Worm (Caenorhabditis elegans) whole organism, L4 larva: ENCODE data around the gene tbb-2.

Experiments used
- F10B5.3 ChIP-seq: sonication (generic microtip); optimal IDR thresholded peaks from 2 replicates; lab custom pipeline; 2016; ENCODE audit warnings: mild to moderate bottlenecking, missing genetic modification characterization, missing compliant biosample characterization
- F37D6.2 ChIP-seq: sonication (generic microtip); optimal IDR thresholded peaks from 2 replicates; lab custom pipeline; 2016; ENCODE audit warnings: mild to moderate bottlenecking, missing genetic modification characterization, missing compliant biosample characterization
- T20F7.1 ChIP-seq: fragments of 200-800 bp; sonication (Bioruptor generic); optimal IDR thresholded peaks from 2 replicates; lab custom pipeline; 2018; ENCODE audit warnings: mild to moderate bottlenecking, missing genetic modification characterization, missing compliant biosample characterization
- Y48G9A.11 ChIP-seq: fragments of 200-800 bp; sonication (Bioruptor generic); IDR thresholded peaks from 2 replicates; pipeline ENCODE4 v1.3.6; 2022; ENCODE audit warnings: missing genetic modification reagents, missing genetic modification characterization, missing compliant biosample characterization
- ZK546.5 ChIP-seq, 2 experiments: sonication (generic microtip); optimal IDR thresholded peaks; 2 replicates each; lab custom pipeline; 2017; ENCODE audit warnings: missing biosample characterization in 2 of 2, missing genetic modification characterization in 2 of 2
- arid-1 ChIP-seq: fragments of 200-800 bp; sonication (Bioruptor generic); conservative IDR thresholded peaks from 2 replicates; pipeline ENCODE4 v1.3.6; 2022; ENCODE audit warnings: missing genetic modification reagents, missing genetic modification characterization, missing compliant biosample characterization
- attf-4 ChIP-seq: sonication (generic microtip); optimal IDR thresholded peaks from 3 replicates; lab custom pipeline; 2017; ENCODE audit warnings: missing biosample characterization, missing genetic modification characterization
- ces-1 ChIP-seq: fragments of 150-350 bp; sonication (generic microtip); optimal IDR thresholded peaks from 4 replicates; lab custom pipeline; 2014; ENCODE audit warnings: missing biosample characterization, missing genetic modification reagents, missing genetic modification characterization
- ctbp-1 ChIP-seq: fragments of 200-800 bp; sonication (Bioruptor generic); IDR thresholded peaks from 2 replicates; pipeline ENCODE4 v1.3.6; 2022; ENCODE audit warnings: missing genetic modification reagents, missing genetic modification characterization, missing compliant biosample characterization
- daf-12 ChIP-seq: fragments of 150-350 bp; optimal IDR thresholded peaks from 2 replicates; lab custom pipeline; 2014; ENCODE audit warnings: missing biosample characterization, missing genetic modification reagents, missing genetic modification characterization
- daf-16 ChIP-seq, 3 experiments: sonication (generic microtip); optimal IDR thresholded peaks; 2 replicates each; lab custom pipeline; 2016 to 2017; ENCODE audit warnings: missing genetic modification characterization in 3 of 3, missing genetic modification reagents in 3 of 3, mild to moderate bottlenecking in 2 of 3, missing compliant biosample characterization in 2 of 3, missing biosample characterization in 1 of 3, moderate library complexity in 1 of 3
- dmd-6 ChIP-seq: fragments of 200-800 bp; sonication (Bioruptor generic); IDR thresholded peaks from 2 replicates; pipeline ENCODE4 v1.3.6; 2022; ENCODE audit warnings: missing genetic modification reagents, missing genetic modification characterization, missing compliant biosample characterization
- dmd-8 ChIP-seq: fragments of 200-800 bp; sonication (Bioruptor generic); IDR thresholded peaks from 2 replicates; pipeline ENCODE4 v1.3.6; 2022; ENCODE audit warnings: missing genetic modification characterization, missing compliant biosample characterization
- dpl-1 ChIP-seq: fragments of 150-350 bp; optimal IDR thresholded peaks from 2 replicates; lab custom pipeline; 2014; ENCODE audit warnings: missing biosample characterization, missing genetic modification reagents, missing genetic modification characterization
- duxl-1 ChIP-seq: sonication (generic microtip); optimal IDR thresholded peaks from 2 replicates; lab custom pipeline; 2016; ENCODE audit warnings: mild to moderate bottlenecking, missing genetic modification characterization, moderate library complexity, missing compliant biosample characterization; ENCODE audit not compliant: poor library complexity
- dve-1 ChIP-seq: sonication (generic microtip); optimal IDR thresholded peaks from 2 replicates; lab custom pipeline; 2017; ENCODE audit warnings: antibody characterized with exemption, mild to moderate bottlenecking, missing genetic modification characterization, missing compliant biosample characterization; ENCODE audit not compliant: insufficient read depth
- egl-43 ChIP-seq: fragments of 200-800 bp; sonication (Bioruptor generic); IDR thresholded peaks from 2 replicates; pipeline ENCODE4 v1.3.6; 2022; ENCODE audit warnings: missing genetic modification reagents, missing genetic modification characterization, missing compliant biosample characterization
- fkh-10 ChIP-seq: fragments of 150-350 bp; optimal IDR thresholded peaks from 2 replicates; lab custom pipeline; 2014; ENCODE audit warnings: missing biosample characterization, missing genetic modification reagents, missing genetic modification characterization
- hif-1 ChIP-seq, 2 experiments: sonication (generic microtip); optimal IDR thresholded peaks; 2 replicates each; lab custom pipeline; 2016 to 2017; ENCODE audit warnings: missing compliant biosample characterization in 2 of 2, missing genetic modification characterization in 2 of 2, missing genetic modification reagents in 2 of 2, missing genotype in 2 of 2, mild to moderate bottlenecking in 1 of 2
- hlh-11 ChIP-seq: fragments of 200-800 bp; sonication (Bioruptor generic); optimal IDR thresholded peaks from 2 replicates; lab custom pipeline; 2018; ENCODE audit warnings: mild to moderate bottlenecking, missing genetic modification characterization, missing compliant biosample characterization
- hlh-30 ChIP-seq: sonication (generic microtip); optimal IDR thresholded peaks from 2 replicates; lab custom pipeline; 2017; ENCODE audit warnings: antibody characterized with exemption, mild to moderate bottlenecking, missing genetic modification characterization, missing compliant biosample characterization; ENCODE audit not compliant: insufficient read depth
- hmg-1.1 ChIP-seq: fragments of 200-800 bp; sonication (Bioruptor generic); IDR thresholded peaks from 2 replicates; pipeline ENCODE4 v1.3.6; 2022; ENCODE audit warnings: missing genetic modification reagents, missing genetic modification characterization, missing compliant biosample characterization
- lin-29 ChIP-seq: fragments of 200-800 bp; sonication (Bioruptor generic); IDR thresholded peaks from 2 replicates; pipeline ENCODE4 v1.3.6; 2022; ENCODE audit warnings: missing genetic modification reagents, missing genetic modification characterization, missing compliant biosample characterization
- lsy-2 ChIP-seq, 2 experiments: fragments of 150-350 bp in 1 of 2; sonication (generic microtip) in 1 of 2; optimal IDR thresholded peaks; 2 replicates each; lab custom pipeline; 2014 to 2017; ENCODE audit warnings: missing biosample characterization in 2 of 2, missing genetic modification characterization in 2 of 2
- mdl-1 ChIP-seq, 2 experiments: fragments of 150-350 bp in 1 of 2; sonication (generic microtip) in 1 of 2; optimal IDR thresholded peaks; 2 replicates each; lab custom pipeline; 2014 to 2017; ENCODE audit warnings: missing biosample characterization in 2 of 2, missing genetic modification characterization in 2 of 2
- mep-1 ChIP-seq: fragments of 150-350 bp; sonication (generic microtip); optimal IDR thresholded peaks from 3 replicates; lab custom pipeline; 2014; ENCODE audit warnings: missing biosample characterization, missing genetic modification characterization
- mxl-2 ChIP-seq: fragments of 200-800 bp; sonication (Bioruptor generic); conservative IDR thresholded peaks from 2 replicates; pipeline ENCODE4 v1.3.6; 2022; ENCODE audit warnings: missing genetic modification reagents, missing genetic modification characterization, missing compliant biosample characterization
- nhr-102 ChIP-seq: sonication (generic microtip); optimal IDR thresholded peaks from 2 replicates; lab custom pipeline; 2016; ENCODE audit warnings: mild to moderate bottlenecking, missing genetic modification characterization, moderate library complexity, missing compliant biosample characterization
- nhr-237 ChIP-seq: sonication (generic microtip); optimal IDR thresholded peaks from 2 replicates; lab custom pipeline; 2017; ENCODE audit warnings: missing biosample characterization, missing genetic modification characterization
- nhr-25 ChIP-seq: sonication (generic microtip); optimal IDR thresholded peaks from 2 replicates; lab custom pipeline; 2017; ENCODE audit warnings: missing genetic modification characterization, mild to moderate bottlenecking, missing compliant biosample characterization, antibody characterized with exemption, moderate library complexity, borderline replicate concordance; ENCODE audit not compliant: insufficient read depth
- nhr-28 ChIP-seq: fragments of 150-350 bp; optimal IDR thresholded peaks from 2 replicates; lab custom pipeline; 2014; ENCODE audit warnings: missing biosample characterization, missing genetic modification characterization
- nhr-41 ChIP-seq: fragments of 200-800 bp; sonication (Bioruptor generic); IDR thresholded peaks from 2 replicates; pipeline ENCODE4 v1.3.6; 2022; ENCODE audit warnings: missing genetic modification reagents, missing genetic modification characterization, missing compliant biosample characterization
- nhr-42 ChIP-seq: fragments of 200-800 bp; sonication (Bioruptor generic); IDR thresholded peaks from 2 replicates; pipeline ENCODE4 v1.3.6; 2022; ENCODE audit warnings: missing genetic modification characterization, missing compliant biosample characterization
- nhr-48 ChIP-seq: sonication (generic microtip); optimal IDR thresholded peaks from 2 replicates; lab custom pipeline; 2016; ENCODE audit warnings: mild to moderate bottlenecking, missing genetic modification characterization, missing compliant biosample characterization
- nhr-6 ChIP-seq: fragments of 150-350 bp; optimal IDR thresholded peaks from 2 replicates; lab custom pipeline; 2014; ENCODE audit warnings: missing biosample characterization, missing genetic modification characterization
- nhr-76 ChIP-seq: fragments of 150-350 bp; optimal IDR thresholded peaks from 2 replicates; lab custom pipeline; 2014; ENCODE audit warnings: missing biosample characterization, missing genetic modification characterization
- pha-4 ChIP-seq, 2 experiments: fragments of 150-350 bp in 1 of 2; fragments of 200-800 bp in 1 of 2; sonication (Bioruptor generic) in 1 of 2; IDR thresholded peaks in 1 of 2; optimal IDR thresholded peaks in 1 of 2; 2 replicates each; pipeline versions ENCODE4 v1.3.6 to Lab custom; 2014 to 2022; ENCODE audit warnings: missing genetic modification characterization in 2 of 2, missing genetic modification reagents in 2 of 2, missing biosample characterization in 1 of 2, missing compliant biosample characterization in 1 of 2
- pqm-1 ChIP-seq: sonication (generic microtip); optimal IDR thresholded peaks from 2 replicates; lab custom pipeline; 2017; ENCODE audit warnings: missing biosample characterization, missing genetic modification characterization
- rbr-2 ChIP-seq: sonication (generic microtip); optimal IDR thresholded peaks from 2 replicates; lab custom pipeline; 2016; ENCODE audit warnings: missing genotype, missing genetic modification characterization, missing compliant biosample characterization
- sdz-12 ChIP-seq: fragments of 200-800 bp; sonication (Bioruptor generic); optimal IDR thresholded peaks from 2 replicates; lab custom pipeline; 2018; ENCODE audit warnings: mild to moderate bottlenecking, missing genetic modification characterization, missing compliant biosample characterization
- skn-1 ChIP-seq: fragments of 150-350 bp; optimal IDR thresholded peaks from 2 replicates; lab custom pipeline; 2014; ENCODE audit warnings: missing biosample characterization, missing genetic modification characterization
- spr-1 ChIP-seq: sonication (generic microtip); optimal IDR thresholded peaks from 2 replicates; lab custom pipeline; 2016; ENCODE audit warnings: mild to moderate bottlenecking, missing genetic modification characterization, missing compliant biosample characterization
- tra-1 ChIP-seq: fragments of 200-800 bp; sonication (Bioruptor generic); IDR thresholded peaks from 2 replicates; pipeline ENCODE4 v1.3.6; 2022; ENCODE audit warnings: missing genetic modification reagents, missing genetic modification characterization, missing compliant biosample characterization
- zfp-2 ChIP-seq: sonication (generic microtip); optimal IDR thresholded peaks from 2 replicates; lab custom pipeline; 2016; ENCODE audit warnings: mild to moderate bottlenecking, missing genetic modification characterization, missing compliant biosample characterization
- zip-2 ChIP-seq: fragments of 150-350 bp; optimal IDR thresholded peaks from 2 replicates; lab custom pipeline; 2014; ENCODE audit warnings: missing biosample characterization, missing genetic modification characterization

Gene tbb-2

ce11 chrIII:3984049-3984484, 33.4 kb downstream of the tbb-2 start (continued):
- TF ChIP-seq dmd-6 (GFP tag; lab: Robert Waterston, UW): peak; percentile 39
- TF ChIP-seq nhr-25: no peak

ce11 chrIII:3979980-3980631, 37.3 kb downstream of the tbb-2 start:
- TF ChIP-seq tra-1 (GFP tag; lab: Robert Waterston, UW) (peak; percentile 64; the same call in 1 of the 2 replicates), dmd-6 (GFP tag; lab: Robert Waterston, UW) (peak; percentile 53), nhr-237 (tag; lab: Kevin White, UChicago) (no peak), hmg-1.1 (GFP tag; lab: Robert Waterston, UW) (peak; percentile 90), skn-1 (tag; lab: Kevin White, UChicago) (no peak), nhr-48 (peak; percentile 54), nhr-6 (no peak), F37D6.2 (tag; lab: Kevin White, UChicago) (peak; percentile 13), Y48G9A.11 (GFP tag; lab: Robert Waterston, UW) (no peak), sdz-12 (no peak), ces-1 (GFP tag; lab: Kevin White, UChicago) (no peak), nhr-76 (no peak), rbr-2 (peak; percentile 77), hif-1 (tag; optimal IDR thresholded peaks at IDR 0.05; lab: Kevin White, UChicago) (peak in 1 of 2 experiments; percentile 54), attf-4 (peak; percentile 42), dpl-1 (GFP tag; lab: Kevin White, UChicago) (peak; percentile 45), zip-2 (no peak), lsy-2 (tag; optimal IDR thresholded peaks at IDR 0.05; lab: Kevin White, UChicago) (peak in 1 of 2 experiments; percentile 66), daf-12 (tag; lab: Kevin White, UChicago) (no peak), pqm-1 (peak; percentile 58), zfp-2 (no peak), hlh-30 (peak; percentile 88), hlh-11 (peak; percentile 86), pha-4 (GFP tag; IDR thresholded peaks at IDR 0.05; lab: Robert Waterston, UW) (peak; percentile 61; the same call in 1 of the 2 replicates), pha-4 (tag; optimal IDR thresholded peaks at IDR 0.05; lab: Kevin White, UChicago) (no peak), F10B5.3 (tag; lab: Kevin White, UChicago) (no peak), daf-16 (GFP tag; optimal IDR thresholded peaks at IDR 0.05; lab: Kevin White, UChicago) (peak; percentile 60 to 71), daf-16 (tag; optimal IDR thresholded peaks at IDR 0.05; lab: Kevin White, UChicago) (peak; percentile 95), mxl-2 (GFP tag; lab: Robert Waterston, UW) (no peak), spr-1 (tag; lab: Kevin White, UChicago) (peak; percentile 40), dve-1 (tag; lab: Kevin White, UChicago) (peak; percentile 65), dmd-8 (GFP tag; lab: Robert Waterston, UW) (0 out of 2 replicates have a peak, but pooled peaks have one; percentile 10), nhr-42 (GFP tag; lab: Robert Waterston, UW) (no peak), mep-1 (peak; percentile 79), mdl-1 (tag; optimal IDR thresholded peaks at IDR 0.05; lab: Kevin White, UChicago) (peak; percentile 13 to 83), ctbp-1 (GFP tag; lab: Robert Waterston, UW) (peak; percentile 58; the same call in 1 of the 2 replicates), T20F7.1 (GFP tag; lab: Kevin White, UChicago) (peak; percentile 59), fkh-10 (GFP tag; lab: Kevin White, UChicago) (peak; percentile 41), egl-43 (GFP tag; lab: Robert Waterston, UW) (no peak; the same call in 1 of the 2 replicates), duxl-1 (tag; lab: Kevin White, UChicago) (no peak), nhr-41 (GFP tag; lab: Robert Waterston, UW) (0 out of 2 replicates have a peak, but pooled peaks have one; percentile 28), nhr-102 (peak; percentile 28), nhr-28 (tag; lab: Kevin White, UChicago) (peak; percentile 37), arid-1 (GFP tag; lab: Robert Waterston, UW) (peak; percentile 50; the same call in 1 of the 2 replicates), lin-29 (GFP tag; lab: Robert Waterston, UW) (no peak), ZK546.5 (tag; optimal IDR thresholded peaks at IDR 0.05; lab: Kevin White, UChicago) (no peak)
